Worm (Caenorhabditis elegans): ENCODE results near the gene icl-1.

DNA sequence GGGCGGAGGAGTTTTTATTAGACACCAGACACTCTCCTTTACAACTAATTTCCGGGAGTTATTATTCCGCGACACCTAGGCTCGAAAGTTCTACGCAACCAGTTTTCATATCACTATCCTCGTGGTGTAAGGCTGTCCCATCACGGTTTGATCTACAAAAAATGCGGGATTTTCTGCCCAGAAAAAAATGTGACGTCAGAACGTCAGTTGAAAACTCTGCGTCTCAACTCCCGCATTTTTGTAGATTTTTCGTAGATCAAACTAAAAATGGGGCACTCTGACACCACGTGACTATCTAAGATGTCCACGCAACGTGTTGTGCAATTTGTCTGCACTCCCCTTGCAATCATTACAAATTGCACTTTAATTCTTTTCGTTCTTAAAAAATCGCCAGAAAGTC is 36.9 kb upstream of the icl-1 start, which contains the start of gene str-238:
- TF ChIP-seq med-1 (GFP tag; optimal IDR thresholded peaks at IDR 0.05; ENCODE audit: insufficient read depth) (no peak), ref-1 (GFP tag; conservative IDR thresholded peaks at IDR 0.05) (no peak)

Measured in whole organism, midembryonic.